Worm (Caenorhabditis elegans) whole organism, L4 larva: Measurements from ENCODE around the gene txdc-9.

Experiments used
- D1046.2 ChIP-seq: fragments of 200-800 bp; sonication (Bioruptor generic); IDR thresholded peaks from 2 replicates; pipeline ENCODE4 v1.3.6; 2022; ENCODE audit warnings: missing genetic modification characterization, missing compliant biosample characterization
- F10B5.3 ChIP-seq: sonication (generic microtip); optimal IDR thresholded peaks from 2 replicates; lab custom pipeline; 2016; ENCODE audit warnings: mild to moderate bottlenecking, missing genetic modification characterization, missing compliant biosample characterization
- F26F4.8 ChIP-seq: fragments of 200-800 bp; sonication (Bioruptor generic); conservative IDR thresholded peaks from 2 replicates; pipeline ENCODE4 v1.3.6; 2022; ENCODE audit warnings: missing genetic modification characterization, missing compliant biosample characterization
- F37D6.2 ChIP-seq: sonication (generic microtip); optimal IDR thresholded peaks from 2 replicates; lab custom pipeline; 2016; ENCODE audit warnings: mild to moderate bottlenecking, missing genetic modification characterization, missing compliant biosample characterization
- R02D3.7 ChIP-seq: fragments of 150-350 bp; sonication (generic microtip); optimal IDR thresholded peaks from 3 replicates; lab custom pipeline; 2014; ENCODE audit warnings: missing biosample characterization, missing genetic modification characterization
- T20F7.1 ChIP-seq: fragments of 200-800 bp; sonication (Bioruptor generic); optimal IDR thresholded peaks from 2 replicates; lab custom pipeline; 2018; ENCODE audit warnings: mild to moderate bottlenecking, missing genetic modification characterization, missing compliant biosample characterization
- T26A8.4 ChIP-seq: fragments of 200-800 bp; sonication (Bioruptor generic); IDR thresholded peaks from 2 replicates; pipeline ENCODE4 v1.3.6; 2022; ENCODE audit warnings: missing genetic modification characterization, missing compliant biosample characterization
- Y105C5A.15 ChIP-seq: fragments of 200-800 bp; sonication (Bioruptor generic); IDR thresholded peaks from 2 replicates; pipeline ENCODE4 v1.3.6; 2022; ENCODE audit warnings: missing genetic modification characterization, missing compliant biosample characterization
- Y48G9A.11 ChIP-seq: fragments of 200-800 bp; sonication (Bioruptor generic); IDR thresholded peaks from 2 replicates; pipeline ENCODE4 v1.3.6; 2022; ENCODE audit warnings: missing genetic modification reagents, missing genetic modification characterization, missing compliant biosample characterization
- ama-1 ChIP-seq: fragments of 150-350 bp; optimal IDR thresholded peaks from 2 replicates; lab custom pipeline; 2014; ENCODE audit warnings: inconsistent platforms, mixed read lengths
- arid-1 ChIP-seq: fragments of 200-800 bp; sonication (Bioruptor generic); conservative IDR thresholded peaks from 2 replicates; pipeline ENCODE4 v1.3.6; 2022; ENCODE audit warnings: missing genetic modification reagents, missing genetic modification characterization, missing compliant biosample characterization
- ceh-20 ChIP-seq: fragments of 200-800 bp; sonication (Bioruptor generic); IDR thresholded peaks from 2 replicates; pipeline ENCODE4 v1.3.6; 2022; ENCODE audit warnings: missing genetic modification reagents, missing genetic modification characterization, missing compliant biosample characterization
- ceh-28 ChIP-seq: fragments of 150-350 bp; optimal IDR thresholded peaks from 2 replicates; lab custom pipeline; 2014; ENCODE audit warnings: missing biosample characterization, missing genetic modification reagents, missing genetic modification characterization
- ceh-44 ChIP-seq: fragments of 200-800 bp; sonication (Bioruptor generic); IDR thresholded peaks from 2 replicates; pipeline ENCODE4 v1.3.6; 2022; ENCODE audit warnings: missing genetic modification reagents, missing genetic modification characterization, missing compliant biosample characterization
- ctbp-1 ChIP-seq: fragments of 200-800 bp; sonication (Bioruptor generic); IDR thresholded peaks from 2 replicates; pipeline ENCODE4 v1.3.6; 2022; ENCODE audit warnings: missing genetic modification reagents, missing genetic modification characterization, missing compliant biosample characterization
- daf-12 ChIP-seq: fragments of 150-350 bp; optimal IDR thresholded peaks from 2 replicates; lab custom pipeline; 2014; ENCODE audit warnings: missing biosample characterization, missing genetic modification reagents, missing genetic modification characterization
- daf-16 ChIP-seq, 3 experiments: sonication (generic microtip); optimal IDR thresholded peaks; 2 replicates each; lab custom pipeline; 2016 to 2017; ENCODE audit warnings: missing genetic modification characterization in 3 of 3, missing genetic modification reagents in 3 of 3, mild to moderate bottlenecking in 2 of 3, missing compliant biosample characterization in 2 of 3, missing biosample characterization in 1 of 3, moderate library complexity in 1 of 3
- dmd-6 ChIP-seq: fragments of 200-800 bp; sonication (Bioruptor generic); IDR thresholded peaks from 2 replicates; pipeline ENCODE4 v1.3.6; 2022; ENCODE audit warnings: missing genetic modification reagents, missing genetic modification characterization, missing compliant biosample characterization
- duxl-1 ChIP-seq: sonication (generic microtip); optimal IDR thresholded peaks from 2 replicates; lab custom pipeline; 2016; ENCODE audit warnings: mild to moderate bottlenecking, missing genetic modification characterization, moderate library complexity, missing compliant biosample characterization; ENCODE audit not compliant: poor library complexity
- dve-1 ChIP-seq: sonication (generic microtip); optimal IDR thresholded peaks from 2 replicates; lab custom pipeline; 2017; ENCODE audit warnings: antibody characterized with exemption, mild to moderate bottlenecking, missing genetic modification characterization, missing compliant biosample characterization; ENCODE audit not compliant: insufficient read depth
- fos-1 ChIP-seq: fragments of 150-350 bp; optimal IDR thresholded peaks from 2 replicates; lab custom pipeline; 2014; ENCODE audit warnings: missing biosample characterization, missing genetic modification characterization
- hlh-11 ChIP-seq: fragments of 200-800 bp; sonication (Bioruptor generic); optimal IDR thresholded peaks from 2 replicates; lab custom pipeline; 2018; ENCODE audit warnings: mild to moderate bottlenecking, missing genetic modification characterization, missing compliant biosample characterization
- lim-7 ChIP-seq: fragments of 200-800 bp; sonication (Bioruptor generic); IDR thresholded peaks from 2 replicates; pipeline ENCODE4 v1.3.6; 2022; ENCODE audit warnings: missing genetic modification characterization, missing compliant biosample characterization
- lin-1 ChIP-seq: fragments of 200-800 bp; sonication (Bioruptor generic); IDR thresholded peaks from 2 replicates; pipeline ENCODE4 v1.3.6; 2022; ENCODE audit warnings: missing genetic modification reagents, missing genetic modification characterization, missing compliant biosample characterization
- lin-38 ChIP-seq: fragments of 200-800 bp; sonication (Bioruptor generic); IDR thresholded peaks from 2 replicates; pipeline ENCODE4 v1.3.6; 2022; ENCODE audit warnings: missing genetic modification reagents, missing genetic modification characterization, missing compliant biosample characterization
- lsy-2 ChIP-seq, 2 experiments: fragments of 150-350 bp in 1 of 2; sonication (generic microtip) in 1 of 2; optimal IDR thresholded peaks; 2 replicates each; lab custom pipeline; 2014 to 2017; ENCODE audit warnings: missing biosample characterization in 2 of 2, missing genetic modification characterization in 2 of 2
- mdt-29 ChIP-seq: fragments of 200-800 bp; sonication (Bioruptor generic); IDR thresholded peaks from 2 replicates; pipeline ENCODE4 v1.3.6; 2022; ENCODE audit warnings: missing genetic modification reagents, missing genetic modification characterization, missing compliant biosample characterization
- mep-1 ChIP-seq: fragments of 150-350 bp; sonication (generic microtip); optimal IDR thresholded peaks from 3 replicates; lab custom pipeline; 2014; ENCODE audit warnings: missing biosample characterization, missing genetic modification characterization
- mes-2 ChIP-seq: sonication (generic microtip); optimal IDR thresholded peaks from 2 replicates; lab custom pipeline; 2016; ENCODE audit warnings: missing genotype, mild to moderate bottlenecking, missing genetic modification characterization, missing compliant biosample characterization; ENCODE audit not compliant: poor library complexity, severe bottlenecking
- nhr-11 ChIP-seq: fragments of 150-350 bp; optimal IDR thresholded peaks from 2 replicates; lab custom pipeline; 2014; ENCODE audit warnings: missing biosample characterization, missing genetic modification characterization
- nhr-111 ChIP-seq: fragments of 200-800 bp; sonication (Bioruptor generic); optimal IDR thresholded peaks from 2 replicates; lab custom pipeline; 2018; ENCODE audit warnings: mild to moderate bottlenecking, missing genetic modification characterization, missing compliant biosample characterization
- nhr-28 ChIP-seq: fragments of 150-350 bp; optimal IDR thresholded peaks from 2 replicates; lab custom pipeline; 2014; ENCODE audit warnings: missing biosample characterization, missing genetic modification characterization
- nhr-42 ChIP-seq: fragments of 200-800 bp; sonication (Bioruptor generic); IDR thresholded peaks from 2 replicates; pipeline ENCODE4 v1.3.6; 2022; ENCODE audit warnings: missing genetic modification characterization, missing compliant biosample characterization
- nhr-77 ChIP-seq: fragments of 150-350 bp; optimal IDR thresholded peaks from 2 replicates; lab custom pipeline; 2014; ENCODE audit warnings: missing biosample characterization, missing genetic modification characterization
- spr-1 ChIP-seq: sonication (generic microtip); optimal IDR thresholded peaks from 2 replicates; lab custom pipeline; 2016; ENCODE audit warnings: mild to moderate bottlenecking, missing genetic modification characterization, missing compliant biosample characterization
- spr-3 ChIP-seq: fragments of 200-800 bp; sonication (Bioruptor generic); optimal IDR thresholded peaks from 2 replicates; lab custom pipeline; 2018; ENCODE audit warnings: mild to moderate bottlenecking, missing genetic modification characterization, missing compliant biosample characterization
- unc-130 ChIP-seq: sonication (generic microtip); optimal IDR thresholded peaks from 2 replicates; lab custom pipeline; 2016; ENCODE audit warnings: missing genetic modification reagents, missing genetic modification characterization, missing compliant biosample characterization
- unc-62 ChIP-seq, 3 experiments: fragments of 150-350 bp in 1 of 3; sonication (generic microtip); optimal IDR thresholded peaks in 2 of 3; peaks in 1 of 3; 1 replicate in 1 of 3; 2 replicates in 2 of 3; lab custom pipeline; 2014 to 2017; ENCODE audit warnings: missing biosample characterization in 3 of 3, missing genetic modification characterization in 3 of 3, missing genetic modification reagents in 3 of 3, missing genotype in 1 of 3
- zfp-2 ChIP-seq: sonication (generic microtip); optimal IDR thresholded peaks from 2 replicates; lab custom pipeline; 2016; ENCODE audit warnings: mild to moderate bottlenecking, missing genetic modification characterization, missing compliant biosample characterization

Gene txdc-9

DNA sequence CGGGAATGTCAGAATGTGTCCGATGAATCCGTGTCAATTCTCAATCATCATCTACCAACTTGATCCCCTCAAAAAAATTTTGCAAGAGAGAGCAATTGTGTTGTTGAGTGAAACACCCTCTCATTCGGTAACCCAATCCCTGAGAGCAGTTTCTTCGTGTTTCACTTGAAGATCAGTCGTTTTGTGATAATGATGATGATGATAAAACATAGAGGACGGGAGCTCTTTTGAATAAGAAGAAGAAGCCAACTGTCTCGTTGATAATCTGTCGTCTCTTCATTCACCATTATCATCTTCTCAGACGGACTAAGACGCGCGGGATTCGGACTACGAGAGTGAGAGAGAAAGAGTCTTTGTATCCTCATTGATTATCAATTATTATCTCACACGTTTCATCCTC lies 26.9 kb upstream of the txdc-9 start:
- TF ChIP-seq ctbp-1 (GFP tag; lab: Robert Waterston, UW): 0 out of 2 replicates have a peak, but pooled peaks have one; percentile 27
- peak; percentile 29; the same call in 1 of the 2 replicates for TF ChIP-seq ceh-20
- TF ChIP-seq daf-16 (GFP tag; optimal IDR thresholded peaks at IDR 0.05; lab: Kevin White, UChicago): peak in 1 of 2 experiments; percentile 41
- TF ChIP-seq daf-16 (tag; optimal IDR thresholded peaks at IDR 0.05; lab: Kevin White, UChicago): no peak
- peak; percentile 52 for TF ChIP-seq nhr-11
- peak; percentile 44 for TF ChIP-seq hlh-11 (tag; lab: Kevin White, UChicago)
- TF ChIP-seq nhr-42 (GFP tag; lab: Robert Waterston, UW): no peak
- TF ChIP-seq, all 104 proteins: peak for 5

DNA sequence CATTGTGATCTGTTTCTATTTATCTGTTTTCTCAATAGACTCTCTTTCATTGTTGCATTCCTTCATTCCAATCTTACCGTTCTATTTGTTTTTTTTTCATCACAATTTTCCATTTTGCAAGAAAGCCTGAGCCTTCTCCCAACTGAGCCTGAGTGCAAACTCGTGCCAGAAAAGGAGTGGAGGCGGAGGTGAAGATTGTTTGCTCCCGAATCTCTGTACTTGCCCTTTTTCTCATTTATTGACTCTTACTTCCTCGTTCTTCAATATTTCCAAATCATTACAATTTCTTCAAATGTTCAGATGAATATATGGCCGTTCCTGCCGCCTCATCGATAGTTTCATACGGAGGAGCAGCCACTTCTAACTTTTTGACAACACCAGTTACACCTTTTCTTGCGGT lies 25.1 kb upstream of the txdc-9 start, which contains the start of gene let-756:
let-756 (plus strand) TSS at position 301 of the 400 bp plus-strand sequence.
- TF ChIP-seq nhr-77 (tag; lab: Kevin White, UChicago) (no peak), spr-3 (GFP tag; lab: Kevin White, UChicago) (no peak), dve-1 (tag; lab: Kevin White, UChicago) (no peak), duxl-1 (tag; lab: Kevin White, UChicago) (no peak)

ce11 chrIII:6411430-6411829 lies 20.5 kb upstream of the txdc-9 start:
- TF ChIP-seq Y48G9A.11 (GFP tag; lab: Robert Waterston, UW) (no peak), Y105C5A.15 (no peak), dve-1 (tag; lab: Kevin White, UChicago) (peak; percentile 24), F26F4.8 (no peak), R02D3.7 (peak; percentile 14), dmd-6 (peak; percentile 15; the same call in 1 of the 2 replicates), nhr-28 (tag; lab: Kevin White, UChicago) (peak; percentile 36), lsy-2 (tag; optimal IDR thresholded peaks at IDR 0.05; lab: Kevin White, UChicago) (peak in 1 of 2 experiments; percentile 16), T20F7.1 (GFP tag; lab: Kevin White, UChicago) (peak; percentile 35)

DNA sequence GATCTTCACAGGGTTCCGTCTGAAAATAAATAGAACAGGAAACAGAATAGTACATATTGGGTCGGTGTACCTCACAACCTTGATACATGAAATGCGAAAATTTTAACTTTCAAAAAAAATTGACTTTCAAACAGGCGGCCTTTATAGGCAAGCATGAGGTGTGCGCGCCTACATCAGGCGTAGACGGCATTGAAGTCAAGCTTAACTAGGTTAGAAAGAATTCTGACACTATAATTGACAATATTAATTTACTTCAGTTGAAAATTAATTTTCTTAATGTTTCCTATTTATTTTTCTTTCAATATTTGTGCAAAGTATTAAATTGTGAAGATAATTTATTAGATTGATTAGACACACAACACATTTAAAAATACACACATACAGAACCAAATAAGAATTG lies 20.1 kb upstream of the txdc-9 start, which contains the start of gene C05D11.5:
C05D11.5 (minus strand) TSS at position 101 of the 400 bp plus-strand sequence.
- no peak for TF ChIP-seq lim-7
- no peak for TF ChIP-seq ceh-44 (GFP tag; lab: Robert Waterston, UW)

DNA sequence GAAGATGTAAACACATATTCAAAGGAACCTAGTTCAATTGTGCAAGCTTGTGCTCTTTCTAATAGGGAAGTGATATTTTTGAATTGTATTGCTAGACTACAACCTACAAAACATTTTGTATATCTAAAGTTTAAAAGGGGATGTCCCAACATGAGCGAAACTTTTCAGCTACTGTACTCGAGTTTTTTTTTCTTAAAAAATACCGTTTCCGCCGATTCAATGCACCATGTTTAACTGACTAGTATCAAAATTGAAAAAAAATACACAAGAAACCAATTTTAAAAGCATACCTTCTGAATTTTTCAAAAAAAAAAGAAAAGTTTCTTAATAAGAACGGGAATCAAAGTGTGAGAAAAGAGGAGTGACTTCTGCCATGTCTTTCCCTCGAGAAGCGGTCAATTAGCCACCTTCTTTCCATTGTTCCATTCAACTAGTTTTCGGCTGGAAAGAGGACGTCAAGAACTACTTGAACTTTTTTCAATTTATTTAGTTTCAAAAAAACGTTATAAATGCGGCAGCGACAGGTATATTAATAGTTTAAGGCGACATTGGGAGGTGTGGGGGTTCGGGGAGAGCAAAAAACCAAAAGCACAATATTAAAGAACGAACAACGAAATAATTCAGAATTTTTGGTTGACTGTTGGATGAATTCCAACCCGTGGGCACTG lies 16.5 kb upstream of the txdc-9 start, which contains the start of gene nas-4:
nas-4 (minus strand) TSS at position 351 of the 668 bp plus-strand sequence.
- TF ChIP-seq lim-7: 0 out of 2 replicates have a peak, but pooled peaks have one; percentile 36
- peak; percentile 71 for TF ChIP-seq mep-1 (tag; lab: Kevin White, UChicago)
- peak; percentile 24; the same call in 1 of the 2 replicates for TF ChIP-seq lin-38 (GFP tag; lab: Robert Waterston, UW)
- TF ChIP-seq F37D6.2 (tag; lab: Kevin White, UChicago): no peak
- TF ChIP-seq T26A8.4: no peak
- peak; percentile 35; the same call in 1 of the 2 replicates for TF ChIP-seq mdt-29 (GFP tag; lab: Robert Waterston, UW)
- peak; percentile 40 for TF ChIP-seq spr-1 (tag; lab: Kevin White, UChicago)
- no peak for TF ChIP-seq nhr-77 (tag; lab: Kevin White, UChicago)
- TF ChIP-seq ama-1 (lab: Kevin White, UChicago): peak; percentile 77
- no peak for TF ChIP-seq ceh-20
- TF ChIP-seq mes-2 (tag; lab: Kevin White, UChicago): peak; percentile 41
- TF ChIP-seq ceh-28: no peak
- no peak for TF ChIP-seq unc-130 (GFP tag; lab: Kevin White, UChicago)
- no peak for TF ChIP-seq F10B5.3 (tag; lab: Kevin White, UChicago)
- no peak for TF ChIP-seq ceh-44 (GFP tag; lab: Robert Waterston, UW)
- peak; percentile 13 for TF ChIP-seq hlh-11 (tag; lab: Kevin White, UChicago)
- no peak for TF ChIP-seq D1046.2 (GFP tag; lab: Robert Waterston, UW)
- TF ChIP-seq zfp-2 (tag; lab: Kevin White, UChicago): no peak
- 0 out of 2 replicates have a peak, but pooled peaks have one; percentile 18 for TF ChIP-seq arid-1 (GFP tag; lab: Robert Waterston, UW)
- TF ChIP-seq daf-12: no peak
- TF ChIP-seq fos-1 (tag; lab: Kevin White, UChicago): peak; percentile 28
- peak; percentile 32 for TF ChIP-seq dve-1 (tag; lab: Kevin White, UChicago)
- peak in 1 of 2 experiments; percentile 56 for TF ChIP-seq unc-62 (GFP tag; optimal IDR thresholded peaks at IDR 0.05 in 1 of 2; lab: Kevin White, UChicago)
- TF ChIP-seq unc-62 (tag; optimal IDR thresholded peaks at IDR 0.05; lab: Kevin White, UChicago): no peak
- no peak for TF ChIP-seq lin-1 (GFP tag; lab: Robert Waterston, UW)
- TF ChIP-seq dmd-6: peak; percentile 19; the same call in 1 of the 2 replicates
- no peak for TF ChIP-seq nhr-111 (GFP tag; lab: Kevin White, UChicago)
